Worm (Caenorhabditis elegans) whole organism, early embryonic: ENCODE measurements around the gene C16C8.12.

ENCODE experiments used
- F13C5.2 ChIP-seq: sonication (generic microtip); optimal IDR thresholded peaks from 2 replicates; lab custom pipeline; 2017; ENCODE audit warnings: mild to moderate bottlenecking, missing genetic modification characterization, inconsistent platforms, missing compliant biosample characterization
- aly-1 ChIP-seq: sonication (generic microtip); optimal IDR thresholded peaks from 2 replicates; lab custom pipeline; 2016; ENCODE audit warnings: missing genetic modification characterization, missing compliant biosample characterization
- ama-1 ChIP-seq: fragments of 150-350 bp; optimal IDR thresholded peaks from 2 replicates; lab custom pipeline; 2014
- ceh-36 ChIP-seq: sonication (generic microtip); optimal IDR thresholded peaks from 2 replicates; lab custom pipeline; 2016; ENCODE audit warnings: missing genetic modification characterization, inconsistent platforms, missing compliant biosample characterization
- flt-1 ChIP-seq: fragments of 200-800 bp; sonication (Bioruptor generic); IDR thresholded peaks from 2 replicates; pipeline ENCODE4 v1.3.6; 2022; ENCODE audit warnings: missing genetic modification characterization, missing compliant biosample characterization
- hmbx-1 ChIP-seq: sonication (generic microtip); optimal IDR thresholded peaks from 2 replicates; lab custom pipeline; 2016; ENCODE audit warnings: mild to moderate bottlenecking, missing genetic modification characterization, missing compliant biosample characterization
- hnd-1 ChIP-seq: sonication (generic microtip); optimal IDR thresholded peaks from 2 replicates; lab custom pipeline; 2016; ENCODE audit warnings: missing genetic modification characterization, missing compliant biosample characterization
- scrt-1 ChIP-seq: fragments of 200-800 bp; sonication (Bioruptor generic); IDR thresholded peaks from 2 replicates; pipeline ENCODE4 v1.3.6; 2022; ENCODE audit warnings: missing genetic modification characterization, missing compliant biosample characterization
- tbx-11 ChIP-seq: fragments of 200-800 bp; sonication (Bioruptor generic); IDR thresholded peaks from 2 replicates; pipeline ENCODE4 v1.3.6; 2022; ENCODE audit warnings: missing genetic modification characterization, missing compliant biosample characterization
- tbx-37 ChIP-seq: fragments of 200-800 bp; sonication (Bioruptor generic); conservative IDR thresholded peaks from 2 replicates; pipeline ENCODE4 v1.3.6; 2022; ENCODE audit warnings: missing genetic modification reagents, missing genetic modification characterization, missing compliant biosample characterization
- tra-4 ChIP-seq: sonication (generic microtip); optimal IDR thresholded peaks from 2 replicates; lab custom pipeline; 2017; ENCODE audit warnings: missing genetic modification characterization, missing compliant biosample characterization

ce11 chrII:3414383-3414910 lies 38.1 kb upstream of the C16C8.12 start, which contains the start of the genes F18A12.7 and F18A12.2:
- TF ChIP-seq hnd-1 (tag; lab: Kevin White, UChicago) (no peak), F13C5.2 (no peak), tra-4 (tag; lab: Kevin White, UChicago) (no peak), ama-1 (lab: Kevin White, UChicago) (no peak), tbx-37 (GFP tag; lab: Robert Waterston, UW) (no peak), flt-1 (GFP tag; lab: Robert Waterston, UW) (no peak), hmbx-1 (tag; lab: Kevin White, UChicago) (no peak), ceh-36 (tag; lab: Kevin White, UChicago) (no peak), aly-1 (tag; lab: Kevin White, UChicago) (no peak), tbx-11 (GFP tag; lab: Robert Waterston, UW) (no peak), scrt-1 (no peak)
